Fruit fly (Drosophila melanogaster) whole organism, embryonic: ENCODE results near the gene mRpS2.

Source experiments
- Ada2b ChIP-seq: fragments of 200-800 bp; sonication (Bioruptor generic); IDR thresholded peaks from 2 replicates; pipeline ENCODE4 v1.3.6; 2022; ENCODE audit warnings: missing biosample characterization, missing genetic modification characterization
- Adf1 ChIP-seq: fragments of 200-800 bp; sonication (Bioruptor generic); IDR thresholded peaks from 2 replicates; pipeline ENCODE4 v1.3.6; 2022; ENCODE audit warnings: missing biosample characterization, missing genetic modification characterization
- Atf-2 ChIP-seq: fragments of 200-800 bp; sonication (Bioruptor generic); optimal IDR thresholded peaks from 2 replicates; lab custom pipeline; 2016; ENCODE audit warnings: missing biosample characterization, missing genetic modification characterization
- Blimp-1 ChIP-seq: fragments of 200-800 bp; sonication (Bioruptor generic); optimal IDR thresholded peaks from 3 replicates; lab custom pipeline; 2018; ENCODE audit warnings: missing biosample characterization, missing genetic modification characterization, mild to moderate bottlenecking, moderate library complexity, missing genetic modification reagents
- CG10959 ChIP-seq: fragments of 200-800 bp; sonication (Bioruptor generic); IDR thresholded peaks from 2 replicates; pipeline ENCODE4 v1.3.6; 2022; ENCODE audit warnings: missing biosample characterization, missing genetic modification characterization
- CG11695 ChIP-seq: fragments of 200-800 bp; sonication (Bioruptor generic); IDR thresholded peaks from 3 replicates; pipeline ENCODE4 v1.3.6; 2022; ENCODE audit warnings: missing biosample characterization, missing genetic modification characterization
- CG12104 ChIP-seq: fragments of 200-800 bp; sonication (Bioruptor generic); optimal IDR thresholded peaks from 3 replicates; lab custom pipeline; 2016; ENCODE audit warnings: missing biosample characterization, missing genetic modification characterization
- CG12942 ChIP-seq: fragments of 200-800 bp; sonication (Bioruptor generic); optimal IDR thresholded peaks from 3 replicates; lab custom pipeline; 2016; ENCODE audit warnings: missing biosample characterization, missing genetic modification characterization
- CG13624 ChIP-seq: fragments of 200-800 bp; sonication (Bioruptor generic); optimal IDR thresholded peaks from 2 replicates; lab custom pipeline; 2016; ENCODE audit warnings: missing biosample characterization, missing genetic modification characterization
- CG13894 ChIP-seq: fragments of 200-800 bp; sonication (Bioruptor generic); optimal IDR thresholded peaks from 3 replicates; lab custom pipeline; 2018; ENCODE audit warnings: missing biosample characterization, mild to moderate bottlenecking, missing genetic modification characterization, moderate library complexity
- CG14667 ChIP-seq: fragments of 200-800 bp; sonication (Bioruptor generic); IDR thresholded peaks from 2 replicates; pipeline ENCODE4 v1.3.6; 2022; ENCODE audit warnings: missing biosample characterization, missing genetic modification characterization
- CG15269 ChIP-seq: fragments of 200-800 bp; sonication (Bioruptor generic); optimal IDR thresholded peaks from 2 replicates; lab custom pipeline; 2018; ENCODE audit warnings: missing biosample characterization, mild to moderate bottlenecking, missing genetic modification characterization, moderate library complexity
- CG17612 ChIP-seq: fragments of 200-800 bp; sonication (Bioruptor generic); IDR thresholded peaks from 2 replicates; pipeline ENCODE4 v1.3.6; 2022; ENCODE audit warnings: missing biosample characterization, missing genetic modification characterization
- CG30403 ChIP-seq: fragments of 200-800 bp; sonication (Bioruptor generic); optimal IDR thresholded peaks from 3 replicates; lab custom pipeline; 2016; ENCODE audit warnings: missing biosample characterization, missing genetic modification characterization
- CG32772 ChIP-seq: fragments of 200-800 bp; sonication (Bioruptor generic); IDR thresholded peaks from 2 replicates; pipeline ENCODE4 v1.3.6; 2022; ENCODE audit warnings: missing biosample characterization, missing genetic modification characterization
- CG33213 ChIP-seq: fragments of 200-800 bp; sonication (Bioruptor generic); optimal IDR thresholded peaks from 3 replicates; lab custom pipeline; 2016; ENCODE audit warnings: missing biosample characterization, missing genetic modification characterization
- CG6272 ChIP-seq: fragments of 200-800 bp; sonication (Bioruptor generic); IDR thresholded peaks from 2 replicates; pipeline ENCODE4 v1.3.6; 2022; ENCODE audit warnings: missing biosample characterization, missing genetic modification characterization
- CG6813 ChIP-seq: fragments of 200-800 bp; sonication (Bioruptor generic); optimal IDR thresholded peaks from 2 replicates; lab custom pipeline; 2017; ENCODE audit warnings: missing biosample characterization, missing genetic modification characterization, mild to moderate bottlenecking, moderate library complexity, missing genetic modification reagents
- CG6854 ChIP-seq: fragments of 200-800 bp; sonication (Bioruptor generic); optimal IDR thresholded peaks from 3 replicates; lab custom pipeline; 2017; ENCODE audit warnings: missing biosample characterization, mild to moderate bottlenecking, missing genetic modification characterization
- CG7357 ChIP-seq: fragments of 200-800 bp; sonication (Bioruptor generic); IDR thresholded peaks from 3 replicates; pipeline ENCODE4 v1.3.6; 2022; ENCODE audit warnings: missing biosample characterization, missing genetic modification characterization
- Camta ChIP-seq: fragments of 200-800 bp; sonication (Bioruptor generic); optimal IDR thresholded peaks from 2 replicates; lab custom pipeline; 2016; ENCODE audit warnings: missing biosample characterization, missing genetic modification characterization
- CoRest ChIP-seq: fragments of 200-800 bp; sonication (Bioruptor generic); optimal IDR thresholded peaks from 3 replicates; lab custom pipeline; 2018; ENCODE audit warnings: missing biosample characterization, mild to moderate bottlenecking, missing genetic modification characterization, moderate library complexity
- Dip3 ChIP-seq: fragments of 200-800 bp; sonication (Bioruptor generic); optimal IDR thresholded peaks from 3 replicates; lab custom pipeline; 2016; ENCODE audit warnings: missing biosample characterization, missing genetic modification characterization
- E2f2 ChIP-seq: fragments of 200-800 bp; sonication (Bioruptor generic); IDR thresholded peaks from 2 replicates; pipeline ENCODE4 v1.3.6; 2022; ENCODE audit warnings: missing biosample characterization, missing genetic modification characterization
- Fer2 ChIP-seq: fragments of 200-800 bp; sonication (Bioruptor generic); optimal IDR thresholded peaks from 2 replicates; lab custom pipeline; 2018; ENCODE audit warnings: missing biosample characterization, mild to moderate bottlenecking, missing genetic modification characterization, moderate library complexity
- Hr39 ChIP-seq: fragments of >200 bp; optimal IDR thresholded peaks from 2 replicates; lab custom pipeline; 2017
- Jarid2 ChIP-seq: fragments of 200-800 bp; sonication (Bioruptor generic); optimal IDR thresholded peaks from 3 replicates; lab custom pipeline; 2017; ENCODE audit warnings: mild to moderate bottlenecking, missing biosample characterization, missing genetic modification reagents, missing genetic modification characterization
- MESR4 ChIP-seq: fragments of 200-800 bp; sonication (Bioruptor generic); optimal IDR thresholded peaks from 2 replicates; lab custom pipeline; 2018; ENCODE audit warnings: missing biosample characterization, mild to moderate bottlenecking, missing genetic modification characterization, moderate library complexity
- Mad ChIP-seq: fragments of 200-800 bp; sonication (Bioruptor generic); optimal IDR thresholded peaks from 2 replicates; lab custom pipeline; 2016; ENCODE audit warnings: missing biosample characterization, missing genetic modification characterization
- Meics ChIP-seq: fragments of 200-800 bp; sonication (Bioruptor generic); optimal IDR thresholded peaks from 2 replicates; lab custom pipeline; 2017; ENCODE audit warnings: missing biosample characterization, mild to moderate bottlenecking, missing genetic modification characterization
- Oli ChIP-seq: fragments of 200-800 bp; sonication (Bioruptor generic); optimal IDR thresholded peaks from 2 replicates; lab custom pipeline; 2018; ENCODE audit warnings: missing biosample characterization, mild to moderate bottlenecking, missing genetic modification characterization, moderate library complexity
- Pdp1 ChIP-seq, 2 experiments: fragments of 200-800 bp; sonication (Bioruptor generic); optimal IDR thresholded peaks; 3 replicates each; lab custom pipeline; 2016; ENCODE audit warnings: missing biosample characterization in 2 of 2, missing genetic modification characterization in 2 of 2, mild to moderate bottlenecking in 1 of 2, moderate library complexity in 1 of 2
- Sox102F ChIP-seq: fragments of 200-800 bp; sonication (Bioruptor generic); optimal IDR thresholded peaks from 2 replicates; lab custom pipeline; 2018; ENCODE audit warnings: missing biosample characterization, mild to moderate bottlenecking, missing genetic modification characterization, moderate library complexity
- Spps ChIP-seq: fragments of 200-800 bp; sonication (Bioruptor generic); optimal IDR thresholded peaks from 2 replicates; lab custom pipeline; 2018; ENCODE audit warnings: missing biosample characterization, mild to moderate bottlenecking, missing genetic modification characterization
- bowl ChIP-seq: fragments of 200-800 bp; sonication (Bioruptor generic); IDR thresholded peaks from 2 replicates; pipeline ENCODE4 v1.3.6; 2022; ENCODE audit warnings: missing biosample characterization, missing genetic modification characterization
- cas ChIP-seq: fragments of 200-800 bp; sonication (Bioruptor generic); IDR thresholded peaks from 2 replicates; pipeline ENCODE4 v1.3.6; 2022; ENCODE audit warnings: missing biosample characterization, missing genetic modification characterization
- ci ChIP-seq: fragments of 200-800 bp; sonication (Bioruptor generic); IDR thresholded peaks from 3 replicates; pipeline ENCODE4 v1.3.6; 2022; ENCODE audit warnings: missing biosample characterization, missing genetic modification characterization
- dmrt99B ChIP-seq: fragments of 200-800 bp; sonication (Bioruptor generic); optimal IDR thresholded peaks from 2 replicates; lab custom pipeline; 2018; ENCODE audit warnings: missing biosample characterization, mild to moderate bottlenecking, missing genetic modification characterization, moderate library complexity
- dpn ChIP-seq, 2 experiments: fragments of 200-800 bp; sonication (Bioruptor generic); optimal IDR thresholded peaks; 3 replicates each; lab custom pipeline; 2016; ENCODE audit warnings: missing biosample characterization in 2 of 2, missing genetic modification characterization in 2 of 2
- esg ChIP-seq: fragments of 200-800 bp; sonication (Bioruptor generic); conservative IDR thresholded peaks from 2 replicates; pipeline ENCODE4 v1.3.6; 2022; ENCODE audit warnings: missing biosample characterization, missing genetic modification characterization
- eve ChIP-seq, 2 experiments: fragments of >200 bp; optimal IDR thresholded peaks; 2 replicates each; lab custom pipeline; 2017; ENCODE audit warnings: missing biosample characterization in 2 of 2, missing genetic modification characterization in 2 of 2
- ewg ChIP-seq: fragments of 200-800 bp; sonication (Bioruptor generic); optimal IDR thresholded peaks from 3 replicates; lab custom pipeline; 2017; ENCODE audit warnings: mild to moderate bottlenecking, missing biosample characterization, missing genetic modification reagents, missing genetic modification characterization
- fd102C ChIP-seq: fragments of 200-800 bp; sonication (Bioruptor generic); optimal IDR thresholded peaks from 2 replicates; lab custom pipeline; 2018; ENCODE audit warnings: missing biosample characterization, mild to moderate bottlenecking, missing genetic modification characterization, moderate library complexity
- gsb ChIP-seq: fragments of 200-800 bp; sonication (Bioruptor generic); IDR thresholded peaks from 2 replicates; pipeline ENCODE4 v1.3.6; 2022; ENCODE audit warnings: missing biosample characterization, missing genetic modification characterization
- ken ChIP-seq: fragments of 200-800 bp; sonication (Bioruptor generic); IDR thresholded peaks from 3 replicates; pipeline ENCODE4 v1.3.6; 2022; ENCODE audit warnings: missing biosample characterization, missing genetic modification characterization
- lmd ChIP-seq: fragments of 200-800 bp; sonication (Bioruptor generic); IDR thresholded peaks from 2 replicates; pipeline ENCODE4 v1.3.6; 2022; ENCODE audit warnings: missing biosample characterization, missing genetic modification characterization
- mam ChIP-seq: fragments of 200-800 bp; sonication (Bioruptor generic); optimal IDR thresholded peaks from 3 replicates; lab custom pipeline; 2016; ENCODE audit warnings: missing biosample characterization, missing genetic modification characterization
- pho ChIP-seq: fragments of 200-800 bp; sonication (Bioruptor generic); optimal IDR thresholded peaks from 2 replicates; lab custom pipeline; 2016; ENCODE audit warnings: missing biosample characterization, missing genetic modification characterization
- pita ChIP-seq: fragments of 200-800 bp; sonication (Bioruptor generic); optimal IDR thresholded peaks from 2 replicates; lab custom pipeline; 2017; ENCODE audit warnings: missing biosample characterization, mild to moderate bottlenecking, missing genetic modification characterization
- slbo ChIP-seq: fragments of 200-800 bp; sonication (Bioruptor generic); IDR thresholded peaks from 2 replicates; pipeline ENCODE4 v1.3.6; 2022; ENCODE audit warnings: missing biosample characterization, missing genetic modification characterization
- stc ChIP-seq: fragments of 200-800 bp; sonication (Bioruptor generic); IDR thresholded peaks from 2 replicates; pipeline ENCODE4 v1.3.6; 2022; ENCODE audit warnings: missing biosample characterization, missing genetic modification characterization
- tap ChIP-seq: fragments of 200-800 bp; optimal IDR thresholded peaks from 3 replicates; lab custom pipeline; 2019; ENCODE audit warnings: missing biosample characterization, mild to moderate bottlenecking, missing genetic modification characterization, moderate library complexity
- vvl ChIP-seq: fragments of 200-800 bp; sonication (Bioruptor generic); IDR thresholded peaks from 2 replicates; pipeline ENCODE4 v1.3.6; 2022; ENCODE audit warnings: missing biosample characterization, missing genetic modification characterization

mRpS2 gene

DNA sequence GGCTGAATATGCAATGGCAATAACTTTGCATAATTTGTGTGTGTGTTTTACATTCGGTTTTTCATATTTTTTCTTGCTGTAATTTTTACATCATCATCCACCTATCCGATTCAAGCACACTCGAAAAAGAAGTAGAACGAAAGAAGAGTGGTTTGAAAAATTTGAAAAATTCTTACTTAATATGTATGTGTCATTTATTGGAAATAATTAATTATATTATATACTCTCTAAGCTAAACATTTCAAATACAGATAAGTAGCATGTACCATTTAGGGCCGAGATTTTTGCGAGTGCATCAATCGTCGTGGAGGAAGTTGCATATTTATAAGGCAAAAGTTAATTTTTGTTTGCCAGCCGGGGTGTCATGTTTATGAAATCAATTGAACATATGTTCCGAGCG lies 44.1 kb downstream of the mRpS2 start (continued):
- TF ChIP-seq Meics (GFP tag; lab: Kevin White, UChicago) (no peak), MESR4 (no peak), lmd (peak; percentile 40; the same call in 1 of the 2 replicates), esg (no peak; the same call in 1 of the 2 replicates), mam (GFP tag; lab: Kevin White, UChicago) (no peak), Spps (tag; lab: Kevin White, UChicago) (no peak), tap (tag; lab: Kevin White, UChicago) (peak; percentile 15), bowl (GFP tag; lab: Robert Waterston, UW) (peak; percentile 42; the same call in 1 of the 2 replicates), dpn (GFP tag; optimal IDR thresholded peaks at IDR 0.05; lab: Kevin White, UChicago) (no peak), Fer2 (tag; lab: Kevin White, UChicago) (no peak), Camta (GFP tag; lab: Kevin White, UChicago) (no peak), Pdp1 (GFP tag; optimal IDR thresholded peaks at IDR 0.05; lab: Kevin White, UChicago) (no peak), CG15269 (tag; lab: Kevin White, UChicago) (peak; percentile 49), CG7357 (no peak), eve (GFP tag; optimal IDR thresholded peaks at IDR 0.05; lab: Kevin White, UChicago) (no peak), CG10959 (no peak), vvl (GFP tag; lab: Robert Waterston, UW) (peak; percentile 82), ewg (GFP tag; lab: Kevin White, UChicago) (no peak), CG33213 (no peak), Atf-2 (GFP tag; lab: Kevin White, UChicago) (no peak), pho (GFP tag; lab: Kevin White, UChicago) (no peak), CoRest (tag; lab: Kevin White, UChicago) (peak; percentile 26), CG12104 (GFP tag; lab: Kevin White, UChicago) (no peak), Sox102F (GFP tag; lab: Kevin White, UChicago) (peak; percentile 61), pita (GFP tag; lab: Kevin White, UChicago) (no peak), Mad (GFP tag; lab: Kevin White, UChicago) (no peak), CG30403 (GFP tag; lab: Kevin White, UChicago) (peak; percentile 14), Ada2b (peak; percentile 60; the same call in 1 of the 2 replicates), Oli (peak; percentile 43), Dip3 (GFP tag; lab: Kevin White, UChicago) (no peak), CG6813 (no peak), CG11695 (peak; percentile 43; the same call in 1 of the 3 replicates), stc (peak; percentile 12; the same call in 1 of the 2 replicates), dmrt99B (tag; lab: Kevin White, UChicago) (peak; percentile 52), CG6272 (GFP tag; lab: Robert Waterston, UW) (no peak), CG6854 (no peak), E2f2 (GFP tag; lab: Robert Waterston, UW) (peak; percentile 12; the same call in 1 of the 2 replicates), slbo (GFP tag; lab: Robert Waterston, UW) (peak; percentile 15; the same call in 1 of the 2 replicates), CG17612 (no peak), CG13624 (GFP tag; lab: Kevin White, UChicago) (no peak), cas (GFP tag; lab: Robert Waterston, UW) (no peak)

DNA sequence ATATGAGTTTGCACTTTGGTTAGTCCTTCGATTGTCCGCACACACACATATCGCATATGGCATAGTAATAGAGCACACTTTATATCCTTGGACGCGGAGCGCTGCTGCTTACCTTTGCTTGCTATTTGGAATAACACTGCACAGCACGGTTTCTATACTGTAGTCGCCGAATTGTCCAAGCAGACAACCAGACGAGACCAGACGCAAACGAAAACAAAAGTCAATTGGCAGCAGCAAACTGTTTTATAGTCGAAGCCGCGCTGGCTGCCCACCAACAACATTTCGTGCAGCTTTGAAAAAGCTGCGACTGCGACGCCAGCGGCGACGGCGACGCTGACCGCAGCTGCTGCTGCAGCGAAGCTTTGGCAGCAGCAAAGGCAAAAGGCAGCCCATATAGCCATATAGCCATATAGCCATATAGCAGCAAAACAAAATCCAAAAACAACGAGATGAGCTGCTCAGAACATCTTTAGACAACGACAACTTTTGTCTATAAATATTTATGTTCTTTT lies 48.5 kb downstream of the mRpS2 start, which contains the start of gene slf:
slf (minus strand) TSS at position 219 of the 512 bp plus-strand sequence.
- TF ChIP-seq CG13894 (tag; lab: Kevin White, UChicago) = peak; percentile 84
- no peak for TF ChIP-seq ken (GFP tag; lab: Robert Waterston, UW)
- TF ChIP-seq gsb (GFP tag; lab: Robert Waterston, UW) = no peak
- TF ChIP-seq Jarid2 = peak; percentile 18
- 0 out of 3 replicates have a peak, but pooled peaks have one; percentile 22 for TF ChIP-seq ci (GFP tag; lab: Robert Waterston, UW)
- TF ChIP-seq Blimp-1 (GFP tag; lab: Kevin White, UChicago) = peak; percentile 93
- TF ChIP-seq CG14667 = no peak
- TF ChIP-seq Pdp1 (GFP tag; optimal IDR thresholded peaks at IDR 0.05; lab: Kevin White, UChicago) = no peak
- no peak for TF ChIP-seq fd102C (GFP tag; lab: Kevin White, UChicago)
- no peak for TF ChIP-seq CG12942 (GFP tag; lab: Kevin White, UChicago)
- TF ChIP-seq Hr39 (lab: Kevin White, UChicago) = no peak
- TF ChIP-seq CG32772 = no peak
- TF ChIP-seq Adf1 (GFP tag; lab: Robert Waterston, UW) = peak; percentile 92
- TF ChIP-seq vvl (GFP tag; lab: Robert Waterston, UW) = 0 out of 2 replicates have a peak, but pooled peaks have one; percentile 16
